Worm (Caenorhabditis elegans) whole organism, L1 larva: Measurements from ENCODE around the gene dbn-1.
A peak's percentile ranks its signal among the peaks of the same experiment; 100 is the strongest.

Source experiments
- F16B12.6 ChIP-seq: fragments of 150-350 bp; optimal IDR thresholded peaks from 2 replicates; lab custom pipeline; 2014; ENCODE audit warnings: missing biosample characterization, missing genetic modification characterization
- aha-1 ChIP-seq: fragments of 150-350 bp; optimal IDR thresholded peaks from 2 replicates; lab custom pipeline; 2014; ENCODE audit warnings: missing biosample characterization, missing genetic modification characterization
- blmp-1 ChIP-seq: fragments of 150-350 bp; optimal IDR thresholded peaks from 2 replicates; lab custom pipeline; 2014; ENCODE audit warnings: missing biosample characterization, missing genetic modification characterization
- ceh-63 ChIP-seq: fragments of 200-800 bp; sonication (Bioruptor generic); optimal IDR thresholded peaks from 2 replicates; lab custom pipeline; 2018; ENCODE audit warnings: mild to moderate bottlenecking, missing genetic modification characterization, missing compliant biosample characterization
- dpl-1 ChIP-seq, 3 experiments: fragments of 150-350 bp in 2 of 3; sonication (generic microtip) in 1 of 3; optimal IDR thresholded peaks; 2 replicates each; lab custom pipeline; 2014 to 2017; ENCODE audit warnings: missing biosample characterization in 3 of 3, missing genetic modification characterization in 3 of 3, missing genetic modification reagents in 3 of 3
- dsc-1 ChIP-seq: sonication (generic microtip); optimal IDR thresholded peaks from 2 replicates; lab custom pipeline; 2016; ENCODE audit warnings: mild to moderate bottlenecking, missing genetic modification characterization, missing compliant biosample characterization
- efl-1 ChIP-seq, 4 experiments: fragments of 150-350 bp; optimal IDR thresholded peaks in 3 of 4; peaks in 1 of 4; 1 replicate in 1 of 4; 2 replicates in 3 of 4; lab custom pipeline; 2014; ENCODE audit warnings: missing biosample characterization in 2 of 4, missing genetic modification characterization in 2 of 4, missing genetic modification reagents in 2 of 4
- efl-3 ChIP-seq: fragments of 200-800 bp; sonication (Bioruptor generic); optimal IDR thresholded peaks from 2 replicates; lab custom pipeline; 2018; ENCODE audit warnings: mild to moderate bottlenecking, missing genetic modification characterization, missing compliant biosample characterization
- egl-13 ChIP-seq: sonication (generic microtip); optimal IDR thresholded peaks from 2 replicates; lab custom pipeline; 2016; ENCODE audit warnings: missing genotype, missing genetic modification reagents, missing genetic modification characterization, missing compliant biosample characterization
- egl-27 ChIP-seq, 2 experiments: fragments of 150-350 bp in 1 of 2; sonication (generic microtip); optimal IDR thresholded peaks; 3 replicates each; lab custom pipeline; 2017 to 2018; ENCODE audit warnings: missing biosample characterization in 2 of 2, missing genetic modification characterization in 2 of 2, missing genetic modification reagents in 2 of 2
- elt-2 ChIP-seq: sonication (generic microtip); optimal IDR thresholded peaks from 2 replicates; lab custom pipeline; 2016; ENCODE audit warnings: missing genetic modification characterization, mild to moderate bottlenecking, inconsistent platforms, missing compliant biosample characterization, missing genetic modification reagents
- ets-5 ChIP-seq: fragments of 200-800 bp; sonication (Bioruptor generic); IDR thresholded peaks from 2 replicates; pipeline ENCODE4 v1.3.6; 2022; ENCODE audit warnings: missing genetic modification characterization, missing compliant biosample characterization
- grh-1 ChIP-seq: fragments of 200-800 bp; sonication (Bioruptor generic); IDR thresholded peaks from 2 replicates; pipeline ENCODE4 v1.3.6; 2022; ENCODE audit warnings: missing genetic modification reagents, missing genetic modification characterization, missing compliant biosample characterization
- lin-14 ChIP-seq: fragments of 200-800 bp; sonication (Bioruptor generic); optimal IDR thresholded peaks from 2 replicates; lab custom pipeline; 2018; ENCODE audit warnings: mild to moderate bottlenecking, missing genetic modification characterization, moderate library complexity, missing compliant biosample characterization
- lin-15B ChIP-seq: fragments of 150-350 bp; sonication (generic microtip); optimal IDR thresholded peaks from 3 replicates; lab custom pipeline; 2014; ENCODE audit warnings: missing biosample characterization, missing genetic modification characterization
- lin-35 ChIP-seq, 2 experiments: fragments of 150-350 bp; optimal IDR thresholded peaks; 2 replicates each; lab custom pipeline; 2014; ENCODE audit warnings: missing biosample characterization in 2 of 2, missing genetic modification characterization in 2 of 2, missing genetic modification reagents in 2 of 2
- lsy-2 ChIP-seq, 2 experiments: fragments of 150-350 bp; optimal IDR thresholded peaks; 2 replicates each; lab custom pipeline; 2014; ENCODE audit warnings: missing biosample characterization in 2 of 2, missing genetic modification characterization in 2 of 2
- mep-1 ChIP-seq: fragments of 150-350 bp; optimal IDR thresholded peaks from 2 replicates; lab custom pipeline; 2014; ENCODE audit warnings: missing biosample characterization, missing genetic modification characterization
- nhr-12 ChIP-seq: sonication (generic microtip); optimal IDR thresholded peaks from 2 replicates; lab custom pipeline; 2017; ENCODE audit warnings: missing biosample characterization, missing genetic modification characterization
- nhr-19 ChIP-seq: fragments of 200-800 bp; sonication (Bioruptor generic); conservative IDR thresholded peaks from 2 replicates; pipeline ENCODE4 v1.3.6; 2022; ENCODE audit warnings: missing genetic modification characterization, missing compliant biosample characterization
- nhr-20 ChIP-seq: sonication (generic microtip); optimal IDR thresholded peaks from 2 replicates; lab custom pipeline; 2016; ENCODE audit warnings: mild to moderate bottlenecking, missing genetic modification characterization, missing compliant biosample characterization
- nhr-237 ChIP-seq: fragments of 150-350 bp; optimal IDR thresholded peaks from 2 replicates; lab custom pipeline; 2014; ENCODE audit warnings: missing biosample characterization, missing genetic modification characterization
- nhr-47 ChIP-seq: sonication (generic microtip); optimal IDR thresholded peaks from 2 replicates; lab custom pipeline; 2016; ENCODE audit warnings: mild to moderate bottlenecking, missing genetic modification characterization, moderate library complexity, missing compliant biosample characterization
- nhr-76 ChIP-seq: sonication (generic microtip); optimal IDR thresholded peaks from 2 replicates; lab custom pipeline; 2017; ENCODE audit warnings: missing biosample characterization, missing genetic modification characterization
- nhr-84 ChIP-seq: sonication (generic microtip); optimal IDR thresholded peaks from 2 replicates; lab custom pipeline; 2017; ENCODE audit warnings: missing biosample characterization, missing genetic modification characterization
- nhr-85 ChIP-seq: sonication (generic microtip); peaks from one replicate; lab custom pipeline; 2016; ENCODE audit warnings: missing genetic modification characterization, inconsistent platforms, missing compliant biosample characterization
- nhr-90 ChIP-seq: sonication (generic microtip); optimal IDR thresholded peaks from 2 replicates; lab custom pipeline; 2016; ENCODE audit warnings: mild to moderate bottlenecking, missing genetic modification characterization, missing compliant biosample characterization; ENCODE audit not compliant: poor library complexity
- pag-3 ChIP-seq: sonication (generic microtip); optimal IDR thresholded peaks from 2 replicates; lab custom pipeline; 2017; ENCODE audit warnings: missing genetic modification characterization, mild to moderate bottlenecking, missing compliant biosample characterization, antibody characterized with exemption, borderline replicate concordance; ENCODE audit not compliant: insufficient read depth
- pax-3 ChIP-seq: fragments of 200-800 bp; sonication (Bioruptor generic); optimal IDR thresholded peaks from 2 replicates; lab custom pipeline; 2018; ENCODE audit warnings: mild to moderate bottlenecking, missing genetic modification characterization, moderate library complexity, missing compliant biosample characterization
- pqm-1 ChIP-seq: sonication (generic microtip); optimal IDR thresholded peaks from 3 replicates; lab custom pipeline; 2017; ENCODE audit warnings: missing biosample characterization, missing genetic modification characterization
- sup-37 ChIP-seq: fragments of 200-800 bp; sonication (Bioruptor generic); optimal IDR thresholded peaks from 2 replicates; lab custom pipeline; 2018; ENCODE audit warnings: mild to moderate bottlenecking, missing genetic modification characterization, missing compliant biosample characterization
- swsn-7 ChIP-seq: sonication (generic microtip); optimal IDR thresholded peaks from 2 replicates; lab custom pipeline; 2016; ENCODE audit warnings: missing genetic modification characterization, missing compliant biosample characterization
- unc-130 ChIP-seq: fragments of 150-350 bp; optimal IDR thresholded peaks from 2 replicates; lab custom pipeline; 2017; ENCODE audit warnings: missing biosample characterization, missing genetic modification characterization, inconsistent platforms
- unc-30 ChIP-seq: sonication (generic microtip); optimal IDR thresholded peaks from 2 replicates; lab custom pipeline; 2017; ENCODE audit warnings: missing biosample characterization, missing genetic modification characterization
- zag-1 ChIP-seq: fragments of 150-350 bp; optimal IDR thresholded peaks from 2 replicates; lab custom pipeline; 2014; ENCODE audit warnings: missing biosample characterization, missing genetic modification characterization
- ztf-4 ChIP-seq: fragments of 150-350 bp; optimal IDR thresholded peaks from 2 replicates; lab custom pipeline; 2014; ENCODE audit warnings: missing biosample characterization, missing genetic modification characterization

dbn-1 gene

ce11 chrIII:13742028-13742427 lies 19.8 kb downstream of the dbn-1 start:
- TF ChIP-seq grh-1 (GFP tag; lab: Robert Waterston, UW) = no peak
- TF ChIP-seq dsc-1 = no peak
- TF ChIP-seq efl-3 (GFP tag; lab: Kevin White, UChicago) = no peak

- TF ChIP-seq egl-13 = no peak
These were observed 20.5 kb downstream of the dbn-1 start for ce11 chrIII:13741410-13741809.

- TF ChIP-seq unc-130 (no peak), ceh-63 (GFP tag; lab: Kevin White, UChicago) (no peak), ztf-4 (no peak)
These were observed 26.9 kb downstream of the dbn-1 start, which contains the start of gene W06F12.3 for ce11 chrIII:13735008-13735407. Gene W06F12.3 (plus strand): TSS chrIII:13735030.

- TF ChIP-seq nhr-47 (tag; lab: Kevin White, UChicago) (no peak), nhr-84 (tag; lab: Kevin White, UChicago) (no peak), blmp-1 (tag; lab: Kevin White, UChicago) (no peak), pqm-1 (tag; lab: Kevin White, UChicago) (peak; percentile 74), lin-14 (GFP tag; lab: Kevin White, UChicago) (no peak), elt-2 (peak; percentile 77), nhr-85 (tag; lab: Kevin White, UChicago) (no peak), pax-3 (no peak), aha-1 (tag; lab: Kevin White, UChicago) (no peak), lin-15B (no peak), nhr-76 (tag; lab: Kevin White, UChicago) (no peak), lin-35 (GFP tag; optimal IDR thresholded peaks at IDR 0.05; lab: Kevin White, UChicago) (peak in 1 of 2 experiments; percentile 7), dsc-1 (no peak), lsy-2 (tag; optimal IDR thresholded peaks at IDR 0.05; lab: Kevin White, UChicago) (no peak), unc-30 (tag; lab: Kevin White, UChicago) (no peak), zag-1 (tag; lab: Kevin White, UChicago) (no peak), nhr-19 (GFP tag; lab: Robert Waterston, UW) (no peak), dpl-1 (GFP tag; optimal IDR thresholded peaks at IDR 0.05; lab: Kevin White, UChicago) (no peak), efl-1 (optimal IDR thresholded peaks at IDR 0.05; lab: Kevin White, UChicago) (no peak), efl-1 (GFP tag; optimal IDR thresholded peaks at IDR 0.05 in 1 of 2; lab: Kevin White, UChicago) (peak in 1 of 2 experiments; percentile 62), nhr-12 (tag; lab: Kevin White, UChicago) (no peak), egl-27 (tag; optimal IDR thresholded peaks at IDR 0.05; lab: Kevin White, UChicago) (no peak), nhr-90 (tag; lab: Kevin White, UChicago) (no peak), F16B12.6 (tag; lab: Kevin White, UChicago) (no peak), nhr-20 (tag; lab: Kevin White, UChicago) (no peak)
- TF ChIP-seq, all 84 proteins: peak for 4
These were observed 28.0 kb downstream of the dbn-1 start for ce11 chrIII:13733833-13734232.

ce11 chrIII:13732665-13733064 lies 29.2 kb downstream of the dbn-1 start:
- TF ChIP-seq swsn-7 (tag; lab: Kevin White, UChicago) = no peak
- TF ChIP-seq nhr-237 (tag; lab: Kevin White, UChicago) = no peak
- TF ChIP-seq ets-5 (GFP tag; lab: Robert Waterston, UW) = no peak
- no peak for TF ChIP-seq pag-3 (tag; lab: Kevin White, UChicago)
- no peak for TF ChIP-seq sup-37 (GFP tag; lab: Kevin White, UChicago)
- no peak for TF ChIP-seq mep-1
- no peak for TF ChIP-seq dpl-1 (GFP tag; optimal IDR thresholded peaks at IDR 0.05; lab: Kevin White, UChicago)
- TF ChIP-seq, all 84 proteins: peak for 0
